Worm (Caenorhabditis elegans) whole organism, L1 larva: ENCODE data around the gene sru-37.

Experiments
- F16B12.6 ChIP-seq: fragments of 150-350 bp; optimal IDR thresholded peaks from 2 replicates; lab custom pipeline; 2014; ENCODE audit warnings: missing biosample characterization, missing genetic modification characterization
- Y116A8C.19 ChIP-seq: sonication (generic microtip); optimal IDR thresholded peaks from 2 replicates; lab custom pipeline; 2016; ENCODE audit warnings: missing compliant biosample characterization, missing genetic modification characterization, borderline replicate concordance
- aly-2 ChIP-seq: fragments of 150-350 bp; optimal IDR thresholded peaks from 2 replicates; lab custom pipeline; 2014; ENCODE audit warnings: missing biosample characterization, missing genetic modification characterization
- ama-1 ChIP-seq: fragments of 150-350 bp; optimal IDR thresholded peaks from 2 replicates; lab custom pipeline; 2014
- ceh-63 ChIP-seq: fragments of 200-800 bp; sonication (Bioruptor generic); optimal IDR thresholded peaks from 2 replicates; lab custom pipeline; 2018; ENCODE audit warnings: mild to moderate bottlenecking, missing genetic modification characterization, missing compliant biosample characterization
- ceh-8 ChIP-seq: fragments of 200-800 bp; sonication (Bioruptor generic); optimal IDR thresholded peaks from 2 replicates; lab custom pipeline; 2018; ENCODE audit warnings: mild to moderate bottlenecking, missing genetic modification characterization, moderate library complexity, missing compliant biosample characterization
- ceh-88 ChIP-seq: fragments of 200-800 bp; sonication (Bioruptor generic); IDR thresholded peaks from 2 replicates; pipeline ENCODE4 v1.3.6; 2022; ENCODE audit warnings: missing genetic modification characterization, missing compliant biosample characterization
- dpl-1 ChIP-seq, 3 experiments: fragments of 150-350 bp in 2 of 3; sonication (generic microtip) in 1 of 3; optimal IDR thresholded peaks; 2 replicates each; lab custom pipeline; 2014 to 2017; ENCODE audit warnings: missing biosample characterization in 3 of 3, missing genetic modification characterization in 3 of 3, missing genetic modification reagents in 3 of 3
- efl-1 ChIP-seq, 4 experiments: fragments of 150-350 bp; optimal IDR thresholded peaks in 3 of 4; peaks in 1 of 4; 1 replicate in 1 of 4; 2 replicates in 3 of 4; lab custom pipeline; 2014; ENCODE audit warnings: missing biosample characterization in 2 of 4, missing genetic modification characterization in 2 of 4, missing genetic modification reagents in 2 of 4
- egl-13 ChIP-seq: sonication (generic microtip); optimal IDR thresholded peaks from 2 replicates; lab custom pipeline; 2016; ENCODE audit warnings: missing genotype, missing genetic modification reagents, missing genetic modification characterization, missing compliant biosample characterization
- elt-2 ChIP-seq: sonication (generic microtip); optimal IDR thresholded peaks from 2 replicates; lab custom pipeline; 2016; ENCODE audit warnings: missing genetic modification characterization, mild to moderate bottlenecking, inconsistent platforms, missing compliant biosample characterization, missing genetic modification reagents
- elt-3 ChIP-seq, 6 experiments: fragments of 150-350 bp in 1 of 6; sonication (generic microtip); optimal IDR thresholded peaks; 2 replicates each; lab custom pipeline; 2017 to 2018; ENCODE audit warnings: missing biosample characterization in 6 of 6, missing genetic modification characterization in 6 of 6, inconsistent platforms in 1 of 6
- ets-5 ChIP-seq: fragments of 200-800 bp; sonication (Bioruptor generic); IDR thresholded peaks from 2 replicates; pipeline ENCODE4 v1.3.6; 2022; ENCODE audit warnings: missing genetic modification characterization, missing compliant biosample characterization
- fkh-10 ChIP-seq: sonication (generic microtip); optimal IDR thresholded peaks from 2 replicates; lab custom pipeline; 2017; ENCODE audit warnings: missing biosample characterization, missing genetic modification reagents, missing genetic modification characterization
- fos-1 ChIP-seq: fragments of 150-350 bp; optimal IDR thresholded peaks from 2 replicates; lab custom pipeline; 2014; ENCODE audit warnings: missing biosample characterization, missing genetic modification characterization
- grh-1 ChIP-seq: fragments of 200-800 bp; sonication (Bioruptor generic); IDR thresholded peaks from 2 replicates; pipeline ENCODE4 v1.3.6; 2022; ENCODE audit warnings: missing genetic modification reagents, missing genetic modification characterization, missing compliant biosample characterization
- hlh-4 ChIP-seq: sonication (generic microtip); optimal IDR thresholded peaks from 2 replicates; lab custom pipeline; 2016; ENCODE audit warnings: mild to moderate bottlenecking, missing genetic modification characterization, missing compliant biosample characterization
- hpl-2 ChIP-seq: fragments of 150-350 bp; optimal IDR thresholded peaks from 2 replicates; lab custom pipeline; 2014; ENCODE audit warnings: missing biosample characterization, missing genetic modification reagents, missing genetic modification characterization
- isw-1 ChIP-seq: fragments of 200-800 bp; sonication (Bioruptor generic); IDR thresholded peaks from 2 replicates; pipeline ENCODE4 v1.3.6; 2022; ENCODE audit warnings: missing genetic modification characterization, missing compliant biosample characterization
- lin-14 ChIP-seq: fragments of 200-800 bp; sonication (Bioruptor generic); optimal IDR thresholded peaks from 2 replicates; lab custom pipeline; 2018; ENCODE audit warnings: mild to moderate bottlenecking, missing genetic modification characterization, moderate library complexity, missing compliant biosample characterization
- lin-15B ChIP-seq: fragments of 150-350 bp; sonication (generic microtip); optimal IDR thresholded peaks from 3 replicates; lab custom pipeline; 2014; ENCODE audit warnings: missing biosample characterization, missing genetic modification characterization
- lin-35 ChIP-seq, 2 experiments: fragments of 150-350 bp; optimal IDR thresholded peaks; 2 replicates each; lab custom pipeline; 2014; ENCODE audit warnings: missing biosample characterization in 2 of 2, missing genetic modification characterization in 2 of 2, missing genetic modification reagents in 2 of 2
- lin-39 ChIP-seq: fragments of 150-350 bp; optimal IDR thresholded peaks from 2 replicates; lab custom pipeline; 2014; ENCODE audit warnings: missing biosample characterization, missing genetic modification reagents, missing genetic modification characterization
- lsy-2 ChIP-seq, 2 experiments: fragments of 150-350 bp; optimal IDR thresholded peaks; 2 replicates each; lab custom pipeline; 2014; ENCODE audit warnings: missing biosample characterization in 2 of 2, missing genetic modification characterization in 2 of 2
- mab-9 ChIP-seq: fragments of 200-800 bp; sonication (Bioruptor generic); IDR thresholded peaks from 2 replicates; pipeline ENCODE4 v1.3.6; 2022; ENCODE audit warnings: missing genetic modification reagents, missing genetic modification characterization, missing compliant biosample characterization
- mep-1 ChIP-seq: fragments of 150-350 bp; optimal IDR thresholded peaks from 2 replicates; lab custom pipeline; 2014; ENCODE audit warnings: missing biosample characterization, missing genetic modification characterization
- nhr-11 ChIP-seq: fragments of 150-350 bp; optimal IDR thresholded peaks from 2 replicates; lab custom pipeline; 2014; ENCODE audit warnings: missing biosample characterization, missing genetic modification characterization
- nhr-47 ChIP-seq: sonication (generic microtip); optimal IDR thresholded peaks from 2 replicates; lab custom pipeline; 2016; ENCODE audit warnings: mild to moderate bottlenecking, missing genetic modification characterization, moderate library complexity, missing compliant biosample characterization
- nhr-71 ChIP-seq: sonication (generic microtip); optimal IDR thresholded peaks from 2 replicates; lab custom pipeline; 2016; ENCODE audit warnings: mild to moderate bottlenecking, missing genetic modification characterization, moderate library complexity, missing compliant biosample characterization
- nhr-76 ChIP-seq: sonication (generic microtip); optimal IDR thresholded peaks from 2 replicates; lab custom pipeline; 2017; ENCODE audit warnings: missing biosample characterization, missing genetic modification characterization
- nhr-77 ChIP-seq: fragments of 150-350 bp; optimal IDR thresholded peaks from 2 replicates; lab custom pipeline; 2014; ENCODE audit warnings: missing biosample characterization, missing genetic modification characterization
- nhr-84 ChIP-seq: sonication (generic microtip); optimal IDR thresholded peaks from 2 replicates; lab custom pipeline; 2017; ENCODE audit warnings: missing biosample characterization, missing genetic modification characterization
- nhr-85 ChIP-seq: sonication (generic microtip); peaks from one replicate; lab custom pipeline; 2016; ENCODE audit warnings: missing genetic modification characterization, inconsistent platforms, missing compliant biosample characterization
- nhr-90 ChIP-seq: sonication (generic microtip); optimal IDR thresholded peaks from 2 replicates; lab custom pipeline; 2016; ENCODE audit warnings: mild to moderate bottlenecking, missing genetic modification characterization, missing compliant biosample characterization; ENCODE audit not compliant: poor library complexity
- pag-3 ChIP-seq: sonication (generic microtip); optimal IDR thresholded peaks from 2 replicates; lab custom pipeline; 2017; ENCODE audit warnings: missing genetic modification characterization, mild to moderate bottlenecking, missing compliant biosample characterization, antibody characterized with exemption, borderline replicate concordance; ENCODE audit not compliant: insufficient read depth
- snpc-4 ChIP-seq: fragments of 150-350 bp; optimal IDR thresholded peaks from 2 replicates; lab custom pipeline; 2014; ENCODE audit warnings: missing biosample characterization, missing genetic modification characterization
- snu-23 ChIP-seq: sonication (generic microtip); optimal IDR thresholded peaks from 2 replicates; lab custom pipeline; 2016; ENCODE audit warnings: missing genetic modification characterization, missing compliant biosample characterization
- sox-4 ChIP-seq: sonication (generic microtip); optimal IDR thresholded peaks from 2 replicates; lab custom pipeline; 2016; ENCODE audit warnings: missing genetic modification characterization, missing compliant biosample characterization
- tbx-2 ChIP-seq: sonication (generic microtip); optimal IDR thresholded peaks from 2 replicates; lab custom pipeline; 2016; ENCODE audit warnings: missing genetic modification characterization, missing compliant biosample characterization
- tlp-1 ChIP-seq: fragments of 150-350 bp; optimal IDR thresholded peaks from 2 replicates; lab custom pipeline; 2014; ENCODE audit warnings: missing biosample characterization, missing genetic modification characterization
- unc-30 ChIP-seq: sonication (generic microtip); optimal IDR thresholded peaks from 2 replicates; lab custom pipeline; 2017; ENCODE audit warnings: missing biosample characterization, missing genetic modification characterization
- unc-62 ChIP-seq: fragments of 150-350 bp; optimal IDR thresholded peaks from 2 replicates; lab custom pipeline; 2014; ENCODE audit warnings: missing biosample characterization, missing genetic modification reagents, missing genetic modification characterization
- unc-86 ChIP-seq: sonication (generic microtip); optimal IDR thresholded peaks from 2 replicates; lab custom pipeline; 2016; ENCODE audit warnings: missing genetic modification characterization, missing compliant biosample characterization
- unc-98 ChIP-seq: fragments of 200-800 bp; sonication (Bioruptor generic); IDR thresholded peaks from 2 replicates; pipeline ENCODE4 v1.3.6; 2022; ENCODE audit warnings: missing genetic modification characterization, missing compliant biosample characterization
- zag-1 ChIP-seq: fragments of 150-350 bp; optimal IDR thresholded peaks from 2 replicates; lab custom pipeline; 2014; ENCODE audit warnings: missing biosample characterization, missing genetic modification characterization
- ztf-11 ChIP-seq, 2 experiments: sonication (generic microtip); optimal IDR thresholded peaks; 2 replicates each; lab custom pipeline; 2016 to 2017; ENCODE audit warnings: missing genetic modification characterization in 2 of 2, missing biosample characterization in 1 of 2, missing compliant biosample characterization in 1 of 2
- ztf-4 ChIP-seq: fragments of 150-350 bp; optimal IDR thresholded peaks from 2 replicates; lab custom pipeline; 2014; ENCODE audit warnings: missing biosample characterization, missing genetic modification characterization

The sru-37 gene

DNA sequence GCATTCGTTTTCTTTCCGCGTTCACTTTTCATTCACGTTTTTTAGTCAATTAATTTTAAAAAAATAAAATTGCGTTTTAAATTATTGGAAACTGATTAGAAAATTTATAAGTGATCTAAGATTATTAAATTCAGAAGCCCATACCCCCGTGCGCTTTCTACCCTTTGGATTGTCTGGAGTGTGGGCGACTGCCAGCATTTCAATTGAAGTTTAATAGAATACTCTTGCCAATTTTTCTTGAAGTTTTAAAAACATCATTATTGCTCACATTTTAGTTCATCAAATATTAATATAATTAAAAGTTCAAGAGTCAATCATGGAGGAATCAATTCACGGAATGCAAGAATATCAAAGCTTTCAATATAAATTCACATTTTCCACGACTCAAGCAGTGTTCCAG is 36.1 kb downstream of the sru-37 start, which contains the start of gene sru-36:
Gene sru-36 (plus strand): TSS at position 301 of the 400 bp plus-strand sequence.
- TF ChIP-seq ets-5 (GFP tag; lab: Robert Waterston, UW) (no peak), nhr-11 (tag; lab: Kevin White, UChicago) (no peak), tlp-1 (tag; lab: Kevin White, UChicago) (no peak), fos-1 (tag; lab: Kevin White, UChicago) (no peak), snpc-4 (tag; lab: Kevin White, UChicago) (no peak), elt-2 (tag; lab: Kevin White, UChicago) (no peak)

DNA sequence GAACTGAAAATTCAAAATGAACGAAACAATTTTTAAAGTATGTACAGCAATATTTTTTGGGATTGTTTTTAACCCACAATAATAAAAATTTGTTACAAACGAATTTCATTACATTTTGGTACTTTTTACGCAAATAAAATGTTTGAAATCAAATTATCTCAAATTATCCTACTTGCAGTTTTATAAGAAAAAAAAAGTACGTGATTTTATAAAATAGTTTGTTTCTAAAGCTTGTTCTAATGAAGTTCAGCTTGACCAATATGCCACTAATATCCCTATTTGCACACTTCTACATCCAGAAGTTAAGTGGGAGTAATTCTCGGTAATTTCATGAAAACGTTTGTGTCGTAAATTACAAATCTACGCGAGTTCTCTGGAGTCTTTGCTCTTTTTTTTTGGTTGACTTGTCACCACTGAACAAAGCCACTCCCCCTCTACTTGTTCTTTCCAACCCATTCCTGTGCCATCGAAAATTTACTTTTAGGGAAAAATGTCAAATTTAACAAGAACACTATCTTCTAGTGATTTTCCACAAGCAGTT is 38.2 kb downstream of the sru-37 start, which contains the start of gene sru-8:
Gene sru-8 (plus strand): TSS at position 491 of the 541 bp plus-strand sequence.
- TF ChIP-seq nhr-84 (tag; lab: Kevin White, UChicago) (no peak), zag-1 (tag; lab: Kevin White, UChicago) (no peak), ceh-63 (GFP tag; lab: Kevin White, UChicago) (no peak), unc-98 (no peak), nhr-77 (tag; lab: Kevin White, UChicago) (no peak), hlh-4 (no peak), mab-9 (no peak), ceh-8 (no peak), ztf-11 (tag; optimal IDR thresholded peaks at IDR 0.05; lab: Kevin White, UChicago) (no peak), snu-23 (GFP tag; lab: Kevin White, UChicago) (no peak), elt-3 (tag; optimal IDR thresholded peaks at IDR 0.05; lab: Kevin White, UChicago) (no peak), hpl-2 (no peak), aly-2 (tag; lab: Kevin White, UChicago) (no peak), egl-13 (no peak), nhr-71 (tag; lab: Kevin White, UChicago) (no peak)

DNA sequence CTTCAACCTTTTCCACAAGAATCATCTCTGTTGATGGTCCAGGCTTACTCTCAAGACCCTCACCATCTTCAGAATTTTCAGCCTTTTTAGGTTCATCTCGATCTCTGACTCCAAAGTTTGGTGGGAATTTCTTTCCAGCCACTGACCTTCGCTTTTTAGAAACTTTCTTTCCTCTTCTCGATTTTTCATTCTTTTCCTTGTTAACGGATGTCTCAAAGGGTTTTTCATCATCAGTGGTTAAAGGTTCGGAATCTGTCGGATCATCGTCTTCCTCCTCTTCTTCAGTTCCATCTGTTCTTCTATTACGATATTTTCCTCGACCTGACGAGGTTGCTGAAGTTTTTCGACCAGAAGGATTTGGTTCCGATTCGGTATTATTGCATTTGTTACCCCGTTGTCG is 43.3 kb downstream of the sru-37 start:
- TF ChIP-seq unc-30 (tag; lab: Kevin White, UChicago) (no peak), ceh-8 (no peak), unc-86 (tag; lab: Kevin White, UChicago) (no peak), isw-1 (no peak)

DNA sequence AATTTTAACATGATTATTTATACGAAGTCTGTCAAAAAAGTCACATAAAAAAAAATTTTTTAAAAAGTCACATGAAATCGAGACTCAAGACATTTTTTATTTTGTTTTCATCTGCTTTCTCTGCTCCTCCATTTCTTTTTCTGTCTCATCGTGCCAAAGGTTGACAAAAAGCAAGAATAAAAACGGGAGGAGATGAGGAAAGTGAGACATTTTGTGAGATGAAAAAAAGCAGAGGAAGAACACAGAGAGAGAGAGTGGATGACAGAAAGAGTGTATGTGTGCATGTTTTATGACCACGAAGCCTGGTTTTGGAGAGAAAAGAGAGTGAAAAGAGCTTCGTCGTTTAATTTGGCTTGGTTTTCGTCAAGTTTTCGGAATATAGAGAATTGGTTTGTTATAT is 48.5 kb downstream of the sru-37 start:
- TF ChIP-seq aly-2 (tag; lab: Kevin White, UChicago): no peak
- TF ChIP-seq zag-1 (tag; lab: Kevin White, UChicago): no peak
- TF ChIP-seq nhr-90: no peak
- no peak for TF ChIP-seq ceh-88 (GFP tag; lab: Robert Waterston, UW)
- no peak for TF ChIP-seq pag-3 (tag; lab: Kevin White, UChicago)
- no peak for TF ChIP-seq sox-4 (tag; lab: Kevin White, UChicago)
- no peak for TF ChIP-seq F16B12.6
- TF ChIP-seq nhr-76: no peak
- no peak for TF ChIP-seq elt-3 (tag; optimal IDR thresholded peaks at IDR 0.05; lab: Kevin White, UChicago)
- no peak for TF ChIP-seq fos-1 (tag; lab: Kevin White, UChicago)
- TF ChIP-seq ama-1 (lab: Kevin White, UChicago): no peak
- no peak for TF ChIP-seq Y116A8C.19 (tag; lab: Kevin White, UChicago)
- TF ChIP-seq lin-35 (GFP tag; optimal IDR thresholded peaks at IDR 0.05; lab: Kevin White, UChicago): peak in 1 of 2 experiments; percentile 4
- peak; percentile 67 for TF ChIP-seq lin-14 (GFP tag; lab: Kevin White, UChicago)
- peak; percentile 6 for TF ChIP-seq mep-1 (tag; lab: Kevin White, UChicago)
- no peak for TF ChIP-seq lin-39 (tag; lab: Kevin White, UChicago)
- no peak for TF ChIP-seq ztf-4 (tag; lab: Kevin White, UChicago)
- TF ChIP-seq ztf-11 (tag; optimal IDR thresholded peaks at IDR 0.05; lab: Kevin White, UChicago): no peak
- no peak for TF ChIP-seq nhr-47
- no peak for TF ChIP-seq lin-15B
- TF ChIP-seq unc-62 (GFP tag; lab: Kevin White, UChicago): no peak
- TF ChIP-seq dpl-1 (GFP tag; optimal IDR thresholded peaks at IDR 0.05; lab: Kevin White, UChicago): no peak
- TF ChIP-seq tbx-2 (tag; lab: Kevin White, UChicago): no peak
- no peak for TF ChIP-seq snu-23 (GFP tag; lab: Kevin White, UChicago)
- no peak for TF ChIP-seq grh-1
- TF ChIP-seq efl-1 (optimal IDR thresholded peaks at IDR 0.05; lab: Kevin White, UChicago): peak in 1 of 2 experiments; percentile 1
- TF ChIP-seq efl-1 (GFP tag; optimal IDR thresholded peaks at IDR 0.05 in 1 of 2; lab: Kevin White, UChicago): no peak
- no peak for TF ChIP-seq fkh-10 (GFP tag; lab: Kevin White, UChicago)
- TF ChIP-seq ceh-8: no peak
- peak in 1 of 2 experiments; percentile 12 for TF ChIP-seq lsy-2 (tag; optimal IDR thresholded peaks at IDR 0.05; lab: Kevin White, UChicago)
- no peak for TF ChIP-seq nhr-85
